Worm (Caenorhabditis elegans): ENCODE data around the gene swsn-3.

DNA sequence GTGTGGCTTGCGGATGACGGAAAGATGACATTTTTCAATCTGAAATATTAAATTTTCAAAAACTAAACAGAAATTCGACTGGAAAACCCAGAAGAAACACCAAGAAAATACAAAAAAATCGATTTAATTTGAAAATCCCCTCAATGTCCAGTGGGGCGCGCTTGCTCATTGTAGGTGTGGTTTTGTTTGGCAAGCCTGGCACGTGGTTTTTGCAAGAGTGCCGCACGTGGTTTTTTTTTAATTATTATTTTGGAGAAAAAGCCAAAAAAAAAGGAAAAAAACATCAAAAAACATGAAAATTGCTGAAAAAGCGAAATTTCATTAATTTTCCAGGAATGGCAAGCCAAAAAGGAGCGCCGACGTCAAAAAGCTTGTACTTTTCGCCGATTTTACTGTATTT lies at the start of gene swsn-3:
- TF ChIP-seq med-1 (GFP tag; optimal IDR thresholded peaks at IDR 0.05; ENCODE audit: insufficient read depth) = peak; percentile 93
- peak; percentile 87 for TF ChIP-seq flt-1 (GFP tag; IDR thresholded peaks at IDR 0.05)
- TF ChIP-seq tab-1 (GFP tag; IDR thresholded peaks at IDR 0.05) = peak; percentile 86; the same call in 1 of the 2 replicates
- peak; percentile 90 for TF ChIP-seq cog-1 (tag; optimal IDR thresholded peaks at IDR 0.05)
- TF ChIP-seq ztf-23 (GFP tag; IDR thresholded peaks at IDR 0.05) = peak; percentile 90

Data from whole organism, midembryonic.